Worm (Caenorhabditis elegans) whole organism, midembryonic: Measurements from ENCODE around the gene clec-28.

Source experiments
- T22C8.4 ChIP-seq: fragments of 200-800 bp; sonication (Bioruptor generic); IDR thresholded peaks from 2 replicates; pipeline ENCODE4 v1.3.6; 2022; ENCODE audit warnings: missing genetic modification characterization, missing compliant biosample characterization
- cog-1 ChIP-seq: sonication (generic microtip); optimal IDR thresholded peaks from 2 replicates; lab custom pipeline; 2016; ENCODE audit warnings: missing genetic modification characterization, missing compliant biosample characterization
- flt-1 ChIP-seq: fragments of 200-800 bp; sonication (Bioruptor generic); IDR thresholded peaks from 2 replicates; pipeline ENCODE4 v1.3.6; 2022; ENCODE audit warnings: missing genetic modification characterization, missing compliant biosample characterization
- klf-2 ChIP-seq: fragments of 200-800 bp; sonication (Bioruptor generic); conservative IDR thresholded peaks from 2 replicates; pipeline ENCODE4 v1.3.6; 2022; ENCODE audit warnings: missing genetic modification reagents, missing genetic modification characterization, missing compliant biosample characterization
- med-1 ChIP-seq: sonication (generic microtip); optimal IDR thresholded peaks from 2 replicates; lab custom pipeline; 2017; ENCODE audit warnings: missing genetic modification characterization, mild to moderate bottlenecking, missing compliant biosample characterization, antibody characterized with exemption, missing genetic modification reagents; ENCODE audit not compliant: insufficient read depth
- ref-1 ChIP-seq: fragments of 200-800 bp; sonication (Bioruptor generic); conservative IDR thresholded peaks from 2 replicates; pipeline ENCODE4 v1.3.6; 2022; ENCODE audit warnings: missing genetic modification reagents, missing genetic modification characterization, missing compliant biosample characterization
- tab-1 ChIP-seq: fragments of 200-800 bp; sonication (Bioruptor generic); IDR thresholded peaks from 2 replicates; pipeline ENCODE4 v1.3.6; 2022; ENCODE audit warnings: missing genetic modification characterization, missing compliant biosample characterization
- ztf-23 ChIP-seq: fragments of 200-800 bp; sonication (Bioruptor generic); IDR thresholded peaks from 2 replicates; pipeline ENCODE4 v1.3.6; 2022; ENCODE audit warnings: missing genetic modification reagents, missing genetic modification characterization, missing compliant biosample characterization
- ztf-29 ChIP-seq: fragments of 200-800 bp; sonication (Bioruptor generic); IDR thresholded peaks from 2 replicates; pipeline ENCODE4 v1.3.6; 2022; ENCODE audit warnings: missing genetic modification reagents, missing genetic modification characterization, missing compliant biosample characterization

- TF ChIP-seq klf-2 (no peak), flt-1 (GFP tag; lab: Robert Waterston, UW) (no peak), T22C8.4 (GFP tag; lab: Robert Waterston, UW) (no peak), ref-1 (GFP tag; lab: Robert Waterston, UW) (no peak), med-1 (GFP tag; lab: Kevin White, UChicago) (no peak), ztf-29 (no peak), tab-1 (no peak), ztf-23 (no peak), cog-1 (tag; lab: Kevin White, UChicago) (no peak)
Measured at ce11 chrV:16836100-16836499, 29.4 kb upstream of the clec-28 start.
